Worm (Caenorhabditis elegans) whole organism, mixed stage, embryonic: ENCODE measurements around the gene C06A6.2.

ENCODE experiments used
- M03D4.4 ChIP-seq: sonication (generic microtip); optimal IDR thresholded peaks from 2 replicates; lab custom pipeline; 2017; ENCODE audit warnings: mild to moderate bottlenecking, missing genetic modification characterization, missing compliant biosample characterization
- blmp-1 ChIP-seq: fragments of 150-350 bp; optimal IDR thresholded peaks from 2 replicates; lab custom pipeline; 2014; ENCODE audit warnings: missing biosample characterization, missing genetic modification characterization
- ceh-39 ChIP-seq: fragments of 150-350 bp; optimal IDR thresholded peaks from 2 replicates; lab custom pipeline; 2014; ENCODE audit warnings: missing biosample characterization, missing genetic modification characterization
- ceh-43 ChIP-seq: fragments of 200-800 bp; sonication (Bioruptor generic); optimal IDR thresholded peaks from 2 replicates; lab custom pipeline; 2018; ENCODE audit warnings: mild to moderate bottlenecking, missing genetic modification characterization, moderate library complexity, missing compliant biosample characterization
- ceh-83 ChIP-seq: fragments of 200-800 bp; sonication (Bioruptor generic); optimal IDR thresholded peaks from 2 replicates; lab custom pipeline; 2018; ENCODE audit warnings: mild to moderate bottlenecking, missing genetic modification characterization, missing compliant biosample characterization
- ces-1 ChIP-seq: fragments of 150-350 bp; optimal IDR thresholded peaks from 2 replicates; lab custom pipeline; 2014; ENCODE audit warnings: missing biosample characterization, missing genetic modification reagents, missing genetic modification characterization
- cnd-1 ChIP-seq: fragments of 200-800 bp; sonication (Bioruptor generic); optimal IDR thresholded peaks from 2 replicates; lab custom pipeline; 2018; ENCODE audit warnings: mild to moderate bottlenecking, missing genetic modification characterization, missing compliant biosample characterization
- elt-1 ChIP-seq: sonication (generic microtip); optimal IDR thresholded peaks from 2 replicates; lab custom pipeline; 2017; ENCODE audit warnings: missing genetic modification characterization, mild to moderate bottlenecking, missing compliant biosample characterization, antibody characterized with exemption, moderate library complexity, borderline replicate concordance; ENCODE audit not compliant: insufficient read depth
- elt-3 ChIP-seq: fragments of 150-350 bp; optimal IDR thresholded peaks from 2 replicates; lab custom pipeline; 2014; ENCODE audit warnings: missing biosample characterization, missing genetic modification characterization
- flh-1 ChIP-seq: fragments of 200-800 bp; sonication (Bioruptor generic); optimal IDR thresholded peaks from 2 replicates; lab custom pipeline; 2018; ENCODE audit warnings: mild to moderate bottlenecking, missing genetic modification characterization, moderate library complexity, missing compliant biosample characterization
- ham-2 ChIP-seq: fragments of 200-800 bp; sonication (Bioruptor generic); optimal IDR thresholded peaks from 2 replicates; lab custom pipeline; 2018; ENCODE audit warnings: mild to moderate bottlenecking, missing genetic modification characterization, missing compliant biosample characterization
- hlh-1 ChIP-seq: fragments of 150-350 bp; optimal IDR thresholded peaks from 2 replicates; lab custom pipeline; 2014; ENCODE audit warnings: missing biosample characterization, missing genetic modification reagents, missing genetic modification characterization
- lin-13 ChIP-seq: fragments of 150-350 bp; optimal IDR thresholded peaks from 2 replicates; lab custom pipeline; 2014; ENCODE audit warnings: missing biosample characterization, missing genetic modification characterization
- lin-32 ChIP-seq: fragments of 200-800 bp; sonication (Bioruptor generic); optimal IDR thresholded peaks from 2 replicates; lab custom pipeline; 2018; ENCODE audit warnings: mild to moderate bottlenecking, missing genetic modification characterization, missing compliant biosample characterization
- lsy-2 ChIP-seq: fragments of 150-350 bp; optimal IDR thresholded peaks from 2 replicates; lab custom pipeline; 2014; ENCODE audit warnings: missing biosample characterization, missing genetic modification characterization
- mab-5 ChIP-seq: fragments of 150-350 bp; optimal IDR thresholded peaks from 2 replicates; lab custom pipeline; 2014; ENCODE audit warnings: missing biosample characterization, missing genetic modification characterization
- mep-1 ChIP-seq: fragments of 150-350 bp; optimal IDR thresholded peaks from 2 replicates; lab custom pipeline; 2017; ENCODE audit warnings: missing biosample characterization, missing genetic modification reagents, missing genetic modification characterization, inconsistent platforms
- mls-2 ChIP-seq: sonication (generic microtip); optimal IDR thresholded peaks from 2 replicates; lab custom pipeline; 2016; ENCODE audit warnings: mild to moderate bottlenecking, missing genetic modification characterization, moderate library complexity, missing compliant biosample characterization
- nhr-12 ChIP-seq: fragments of 150-350 bp; optimal IDR thresholded peaks from 2 replicates; lab custom pipeline; 2014; ENCODE audit warnings: missing biosample characterization, missing genetic modification characterization
- nhr-2 ChIP-seq: fragments of 150-350 bp; optimal IDR thresholded peaks from 2 replicates; lab custom pipeline; 2014; ENCODE audit warnings: missing biosample characterization, missing genetic modification characterization
- nhr-237 ChIP-seq: fragments of 150-350 bp; optimal IDR thresholded peaks from 2 replicates; lab custom pipeline; 2014; ENCODE audit warnings: missing biosample characterization, missing genetic modification characterization
- nhr-28 ChIP-seq: fragments of 150-350 bp; optimal IDR thresholded peaks from 2 replicates; lab custom pipeline; 2014; ENCODE audit warnings: missing biosample characterization, missing genetic modification characterization
- nhr-76 ChIP-seq: sonication (generic microtip); optimal IDR thresholded peaks from 2 replicates; lab custom pipeline; 2017; ENCODE audit warnings: missing biosample characterization, missing genetic modification characterization
- pha-4 ChIP-seq: fragments of 150-350 bp; optimal IDR thresholded peaks from 2 replicates; lab custom pipeline; 2018; ENCODE audit warnings: missing biosample characterization, missing genetic modification reagents, missing genetic modification characterization
- sem-2 ChIP-seq: fragments of 200-800 bp; sonication (Bioruptor generic); optimal IDR thresholded peaks from 2 replicates; lab custom pipeline; 2018; ENCODE audit warnings: mild to moderate bottlenecking, missing genetic modification characterization, missing compliant biosample characterization
- snpc-4 ChIP-seq: fragments of 150-350 bp; optimal IDR thresholded peaks from 2 replicates; lab custom pipeline; 2014; ENCODE audit warnings: missing biosample characterization, missing genetic modification characterization
- sptf-1 ChIP-seq: sonication (generic microtip); optimal IDR thresholded peaks from 2 replicates; lab custom pipeline; 2017; ENCODE audit warnings: mild to moderate bottlenecking, missing genetic modification characterization, moderate library complexity, missing compliant biosample characterization
- tbx-8 ChIP-seq: fragments of 200-800 bp; sonication (Bioruptor generic); optimal IDR thresholded peaks from 2 replicates; lab custom pipeline; 2018; ENCODE audit warnings: mild to moderate bottlenecking, missing genetic modification characterization, moderate library complexity, missing compliant biosample characterization
- unc-120 ChIP-seq: sonication (generic microtip); optimal IDR thresholded peaks from 2 replicates; lab custom pipeline; 2017; ENCODE audit warnings: missing genetic modification characterization, missing compliant biosample characterization; ENCODE audit not compliant: poor library complexity, severe bottlenecking
- unc-39 ChIP-seq: fragments of 150-350 bp; optimal IDR thresholded peaks from 2 replicates; lab custom pipeline; 2014; ENCODE audit warnings: missing biosample characterization, missing genetic modification characterization
- unc-62 ChIP-seq: fragments of 150-350 bp; optimal IDR thresholded peaks from 2 replicates; lab custom pipeline; 2014; ENCODE audit warnings: missing biosample characterization, missing genetic modification reagents, missing genetic modification characterization
- zip-8 ChIP-seq: fragments of 150-350 bp; optimal IDR thresholded peaks from 2 replicates; lab custom pipeline; 2014; ENCODE audit warnings: missing biosample characterization, missing genetic modification characterization
- ztf-11 ChIP-seq: fragments of 150-350 bp; optimal IDR thresholded peaks from 2 replicates; lab custom pipeline; 2014; ENCODE audit warnings: missing biosample characterization, missing genetic modification characterization

The C06A6.2 gene

DNA sequence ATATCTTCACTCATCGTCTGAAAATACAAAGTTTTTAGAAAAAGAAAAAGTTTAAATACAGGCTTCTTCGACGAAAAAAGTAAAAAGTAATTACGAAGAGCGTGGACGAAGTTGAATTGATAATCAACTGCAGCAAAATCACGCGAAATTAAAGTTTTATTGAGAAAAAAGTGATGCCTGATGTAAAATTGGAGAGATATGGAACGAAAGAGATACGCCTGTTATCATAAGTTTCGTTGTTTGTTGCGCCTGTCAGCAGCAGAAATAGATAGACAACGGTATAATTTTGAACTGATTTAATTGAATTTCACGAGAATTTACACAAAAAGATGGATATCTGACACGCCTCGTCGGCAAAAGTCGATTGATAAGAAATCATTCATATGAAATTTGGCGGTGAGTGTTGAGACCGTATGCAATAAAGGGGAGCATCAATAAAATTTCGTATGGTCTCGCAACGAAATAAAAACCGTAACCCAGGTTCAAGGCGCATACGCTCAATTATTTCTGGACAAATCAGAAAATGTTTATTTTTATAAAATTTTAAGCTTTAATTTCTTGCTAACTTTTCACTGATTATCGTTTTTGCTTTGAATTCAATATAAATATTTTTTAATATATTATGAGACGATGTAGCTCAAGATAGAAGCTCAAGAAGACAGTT is 17.0 kb upstream of the C06A6.2 start, which contains the start of gene C06A6.4:
Gene C06A6.4, minus strand, starts transcription at position 24 of the 664 bp plus-strand sequence.
- TF ChIP-seq ceh-83 (GFP tag; lab: Kevin White, UChicago) (no peak), mls-2 (tag; lab: Kevin White, UChicago) (no peak), snpc-4 (tag; lab: Kevin White, UChicago) (no peak)
- TF ChIP-seq, all 35 proteins: peak for 0

DNA sequence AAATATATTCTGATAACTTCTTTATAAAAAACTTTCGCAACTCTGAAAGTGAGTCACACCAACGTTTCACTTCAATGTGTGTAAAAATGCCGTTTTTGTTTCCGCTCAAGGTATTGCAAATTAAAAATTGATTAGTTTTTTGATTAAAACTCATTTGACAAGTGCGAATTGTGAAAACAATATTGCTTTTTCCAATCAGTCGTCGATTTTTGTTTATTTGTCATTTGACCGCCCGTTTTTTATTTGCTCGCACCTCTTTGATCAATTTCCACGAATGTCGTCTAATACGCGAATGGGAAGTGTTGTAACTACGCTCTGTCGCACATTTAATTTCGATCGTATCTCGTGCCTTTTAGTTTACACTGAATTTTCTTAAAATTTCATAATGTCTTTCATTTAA is 16.3 kb upstream of the C06A6.2 start, which contains the start of gene mvb-12:
Gene mvb-12, plus strand, starts transcription at position 375 of the 400 bp plus-strand sequence.
- TF ChIP-seq ces-1, result peak; percentile 8
- no peak for TF ChIP-seq unc-39 (tag; lab: Kevin White, UChicago)
- no peak for TF ChIP-seq ztf-11 (tag; lab: Kevin White, UChicago)
- no peak for TF ChIP-seq nhr-28 (tag; lab: Kevin White, UChicago)
- TF ChIP-seq nhr-76 (tag; lab: Kevin White, UChicago), result no peak

DNA sequence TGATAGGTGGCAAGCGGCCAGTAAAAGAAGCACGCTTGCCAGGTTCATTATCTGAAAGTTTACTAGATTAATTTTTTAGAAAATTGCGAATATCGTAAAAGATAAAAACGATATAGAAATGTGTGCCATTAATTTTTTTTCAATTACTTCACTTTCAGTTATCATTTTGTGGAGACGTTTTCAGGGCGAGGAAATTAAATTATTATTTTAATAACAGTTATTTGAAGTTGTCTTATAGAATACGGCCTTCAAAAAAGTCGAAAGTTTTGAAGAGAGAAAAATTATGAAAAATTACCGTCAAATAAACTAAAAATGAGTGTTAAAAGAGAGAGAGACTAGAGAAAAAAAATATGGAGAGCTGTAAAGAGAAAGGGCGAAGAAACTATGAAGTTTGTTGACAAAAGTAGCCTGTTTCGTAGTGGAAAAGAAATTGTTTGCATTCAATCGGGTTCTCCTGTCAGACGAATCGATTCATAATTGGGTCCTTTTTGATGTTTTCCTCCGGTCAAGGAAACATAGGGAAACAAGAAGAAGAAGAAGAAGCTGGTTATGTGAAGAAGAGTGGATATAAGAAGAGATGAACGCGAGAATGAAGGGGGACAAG is 11.7 kb upstream of the C06A6.2 start, which contains the start of gene erp-44.2:
Gene erp-44.2, minus strand, starts transcription at position 51 of the 604 bp plus-strand sequence.
- no peak for TF ChIP-seq unc-39 (tag; lab: Kevin White, UChicago)
- TF ChIP-seq lin-32, result no peak
- TF ChIP-seq nhr-76 (tag; lab: Kevin White, UChicago), result no peak
- no peak for TF ChIP-seq snpc-4 (tag; lab: Kevin White, UChicago)
- no peak for TF ChIP-seq unc-62 (GFP tag; lab: Kevin White, UChicago)
- TF ChIP-seq mls-2 (tag; lab: Kevin White, UChicago), result no peak
- no peak for TF ChIP-seq ham-2 (GFP tag; lab: Kevin White, UChicago)
- no peak for TF ChIP-seq hlh-1 (tag; lab: Kevin White, UChicago)
- TF ChIP-seq, all 35 proteins: peak for 0

DNA sequence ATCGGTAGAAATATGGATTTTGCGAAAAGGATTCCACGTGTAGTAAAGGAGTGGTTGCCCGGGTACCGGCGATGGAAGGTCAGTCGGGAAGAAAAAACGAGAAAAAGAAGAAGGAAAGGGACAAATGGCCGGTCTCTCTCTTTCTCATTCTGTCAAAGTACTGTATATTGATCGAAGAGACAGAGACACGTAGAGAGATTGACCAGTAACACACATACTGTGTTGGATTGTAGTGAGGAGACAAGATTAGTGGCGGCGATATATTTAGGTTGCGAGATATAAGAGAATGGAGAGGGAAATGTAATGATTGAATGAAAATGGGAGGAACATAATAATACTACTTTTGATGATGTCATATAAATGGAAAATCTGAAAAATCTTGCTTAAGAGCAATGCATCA is 10.4 kb upstream of the C06A6.2 start:
- TF ChIP-seq lin-13 (tag; lab: Kevin White, UChicago) (no peak), mls-2 (tag; lab: Kevin White, UChicago) (peak; percentile 20), elt-1 (tag; lab: Kevin White, UChicago) (no peak), ceh-39 (tag; lab: Kevin White, UChicago) (peak; percentile 23), nhr-12 (tag; lab: Kevin White, UChicago) (no peak), ztf-11 (tag; lab: Kevin White, UChicago) (no peak), hlh-1 (tag; lab: Kevin White, UChicago) (no peak), ces-1 (no peak), M03D4.4 (tag; lab: Kevin White, UChicago) (no peak), cnd-1 (tag; lab: Kevin White, UChicago) (no peak), snpc-4 (tag; lab: Kevin White, UChicago) (no peak), pha-4 (tag; lab: Kevin White, UChicago) (no peak), nhr-2 (tag; lab: Kevin White, UChicago) (peak; percentile 88), sem-2 (GFP tag; lab: Kevin White, UChicago) (no peak), mep-1 (tag; lab: Kevin White, UChicago) (peak; percentile 15), mab-5 (tag; lab: Kevin White, UChicago) (no peak), nhr-76 (tag; lab: Kevin White, UChicago) (no peak), flh-1 (GFP tag; lab: Kevin White, UChicago) (no peak), lsy-2 (tag; lab: Kevin White, UChicago) (no peak), nhr-28 (tag; lab: Kevin White, UChicago) (no peak), elt-3 (tag; lab: Kevin White, UChicago) (no peak), zip-8 (tag; lab: Kevin White, UChicago) (no peak), lin-32 (no peak), unc-62 (GFP tag; lab: Kevin White, UChicago) (no peak), ceh-43 (no peak), sptf-1 (tag; lab: Kevin White, UChicago) (no peak), ham-2 (GFP tag; lab: Kevin White, UChicago) (no peak), ceh-83 (GFP tag; lab: Kevin White, UChicago) (no peak), blmp-1 (tag; lab: Kevin White, UChicago) (no peak), tbx-8 (no peak), unc-120 (tag; lab: Kevin White, UChicago) (no peak), nhr-237 (tag; lab: Kevin White, UChicago) (no peak)
